Fruit fly (Drosophila melanogaster): ENCODE data around the gene Rab3-GEF.

The Rab3-GEF gene

dm6 chrX:15137241-15137640, 47.8 kb downstream of the Rab3-GEF start:
- TF ChIP-seq Crg-1 (GFP tag; optimal IDR thresholded peaks at IDR 0.05) (no peak), Hr96 (GFP tag; optimal IDR thresholded peaks at IDR 0.05) (no peak), bab1 (GFP tag; optimal IDR thresholded peaks at IDR 0.05) (no peak), CG11617 (GFP tag; optimal IDR thresholded peaks at IDR 0.05) (no peak), CG5204 (GFP tag; optimal IDR thresholded peaks at IDR 0.05) (no peak), Clk (GFP tag; optimal IDR thresholded peaks at IDR 0.05) (no peak), CG7045 (GFP tag; optimal IDR thresholded peaks at IDR 0.05) (no peak), CG7101 (tag; optimal IDR thresholded peaks at IDR 0.05) (no peak), kay (GFP tag; ENCODE audit: borderline replicate concordance) (no peak), CG1620 (GFP tag; optimal IDR thresholded peaks at IDR 0.05) (no peak), Mnt (GFP tag; optimal IDR thresholded peaks at IDR 0.05) (no peak), CG12768 (GFP tag; optimal IDR thresholded peaks at IDR 0.05) (no peak), pad (GFP tag; optimal IDR thresholded peaks at IDR 0.05) (no peak), CG14711 (tag; optimal IDR thresholded peaks at IDR 0.05) (no peak), cnc (optimal IDR thresholded peaks at IDR 0.05) (no peak)

DNA sequence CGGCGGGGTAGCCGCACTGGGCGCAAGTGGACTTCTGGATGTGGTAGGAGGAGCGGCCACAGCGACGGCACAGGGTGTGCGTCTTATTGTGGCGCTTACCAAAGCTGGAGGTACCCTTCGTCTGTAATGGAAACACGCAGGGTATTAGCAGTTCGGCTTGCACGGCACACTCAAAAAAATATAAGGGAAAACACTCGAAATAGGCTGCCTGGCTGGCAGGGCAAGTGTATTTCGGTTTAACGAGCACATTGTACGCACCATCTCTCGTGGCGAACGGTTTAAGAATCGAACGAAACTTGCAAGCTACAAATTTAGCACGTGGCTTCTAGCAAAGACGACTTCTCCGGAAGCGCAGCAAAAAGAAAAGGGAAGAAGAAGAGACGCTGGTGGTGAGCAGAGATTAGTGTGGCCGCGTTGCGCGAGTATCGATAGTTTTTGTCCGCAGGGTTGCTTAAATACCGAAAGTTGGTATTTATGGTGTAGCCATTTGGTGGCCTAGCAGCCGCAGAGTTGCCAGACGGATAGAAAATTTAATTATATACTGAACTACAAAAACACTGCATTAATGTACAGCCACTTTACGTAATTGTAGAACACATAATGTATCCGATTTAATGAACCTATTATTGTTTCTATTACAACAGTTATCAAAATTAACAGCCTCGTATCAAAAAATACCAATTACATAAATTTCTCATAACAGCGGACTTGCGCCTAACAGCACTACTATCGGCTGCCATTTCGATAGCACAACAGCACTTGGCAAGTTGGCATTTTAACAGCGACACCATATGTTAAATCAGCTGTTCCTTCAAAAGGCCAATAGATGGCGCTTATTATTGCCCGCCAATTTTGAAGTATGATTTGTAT, 49.7 kb downstream of the Rab3-GEF start, which contains the start of gene RpL37-1:
Gene RpL37-1 (minus strand): TSS at position 374 of the 870 bp plus-strand sequence.
- TF ChIP-seq ovo (GFP tag; optimal IDR thresholded peaks at IDR 0.05) (peak; percentile 78), CG1620 (GFP tag; optimal IDR thresholded peaks at IDR 0.05) (peak; percentile 72), cnc (optimal IDR thresholded peaks at IDR 0.05) (no peak), bab1 (GFP tag; optimal IDR thresholded peaks at IDR 0.05) (peak; percentile 86), CG7101 (tag; optimal IDR thresholded peaks at IDR 0.05) (peak; percentile 78), CG11617 (GFP tag; optimal IDR thresholded peaks at IDR 0.05) (peak; percentile 65), CG12768 (GFP tag; optimal IDR thresholded peaks at IDR 0.05) (no peak), cic (GFP tag; optimal IDR thresholded peaks at IDR 0.05) (peak; percentile 19), CG5204 (GFP tag; optimal IDR thresholded peaks at IDR 0.05) (peak; percentile 26), tj (GFP tag; optimal IDR thresholded peaks at IDR 0.05) (peak; percentile 62), toe (GFP tag; optimal IDR thresholded peaks at IDR 0.05) (no peak), pad (GFP tag; optimal IDR thresholded peaks at IDR 0.05) (peak; percentile 64), kay (GFP tag; ENCODE audit: borderline replicate concordance) (no peak), Hr96 (GFP tag; optimal IDR thresholded peaks at IDR 0.05) (peak; percentile 74), CG33017 (tag; optimal IDR thresholded peaks at IDR 0.05) (no peak), Crg-1 (GFP tag; optimal IDR thresholded peaks at IDR 0.05) (peak; percentile 64), Mnt (GFP tag; optimal IDR thresholded peaks at IDR 0.05) (peak; percentile 96), CG7045 (GFP tag; optimal IDR thresholded peaks at IDR 0.05) (peak; percentile 16), Clk (GFP tag; optimal IDR thresholded peaks at IDR 0.05) (no peak), CG14711 (tag; optimal IDR thresholded peaks at IDR 0.05) (peak; percentile 47)

DNA sequence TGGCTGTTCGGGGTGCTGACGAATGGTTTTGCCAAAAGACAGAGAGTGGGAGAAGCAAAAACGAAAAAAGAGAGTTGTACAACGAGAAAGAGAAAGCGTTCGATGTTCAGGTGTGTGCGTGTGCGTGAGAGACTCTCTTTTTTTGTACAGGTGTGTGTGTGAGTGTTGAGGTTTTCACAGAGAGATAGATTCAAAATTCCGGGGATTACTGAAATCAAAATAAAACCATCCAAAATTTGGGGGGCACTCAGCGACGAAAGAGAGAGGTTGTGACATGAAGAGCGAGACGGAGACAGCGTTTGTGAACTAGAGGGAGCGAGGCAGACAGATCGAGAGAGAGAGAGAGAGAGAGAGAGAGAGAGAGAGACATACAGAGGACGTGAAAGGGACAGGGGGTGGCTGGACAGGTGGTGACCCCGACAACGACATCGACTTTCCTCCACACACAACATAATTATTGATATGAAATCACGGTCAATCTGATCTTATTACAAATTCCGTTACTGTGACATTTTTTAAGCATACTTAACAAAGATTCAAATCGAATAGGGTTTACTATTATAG, 53.9 kb downstream of the Rab3-GEF start:
- no peak for TF ChIP-seq CG33017 (tag; optimal IDR thresholded peaks at IDR 0.05)
- no peak for TF ChIP-seq CG1620 (GFP tag; optimal IDR thresholded peaks at IDR 0.05)
- TF ChIP-seq tj (GFP tag; optimal IDR thresholded peaks at IDR 0.05) = no peak
- no peak for TF ChIP-seq Clk (GFP tag; optimal IDR thresholded peaks at IDR 0.05)
- no peak for TF ChIP-seq bab1 (GFP tag; optimal IDR thresholded peaks at IDR 0.05)
- no peak for TF ChIP-seq Hr96 (GFP tag; optimal IDR thresholded peaks at IDR 0.05)
- no peak for TF ChIP-seq ovo (GFP tag; optimal IDR thresholded peaks at IDR 0.05)
- no peak for TF ChIP-seq CG5204 (GFP tag; optimal IDR thresholded peaks at IDR 0.05)
- TF ChIP-seq cic (GFP tag; optimal IDR thresholded peaks at IDR 0.05) = no peak
- no peak for TF ChIP-seq CG7101 (tag; optimal IDR thresholded peaks at IDR 0.05)
- no peak for TF ChIP-seq cnc (optimal IDR thresholded peaks at IDR 0.05)
- TF ChIP-seq Mnt (GFP tag; optimal IDR thresholded peaks at IDR 0.05) = no peak
- TF ChIP-seq CG7045 (GFP tag; optimal IDR thresholded peaks at IDR 0.05) = no peak

DNA sequence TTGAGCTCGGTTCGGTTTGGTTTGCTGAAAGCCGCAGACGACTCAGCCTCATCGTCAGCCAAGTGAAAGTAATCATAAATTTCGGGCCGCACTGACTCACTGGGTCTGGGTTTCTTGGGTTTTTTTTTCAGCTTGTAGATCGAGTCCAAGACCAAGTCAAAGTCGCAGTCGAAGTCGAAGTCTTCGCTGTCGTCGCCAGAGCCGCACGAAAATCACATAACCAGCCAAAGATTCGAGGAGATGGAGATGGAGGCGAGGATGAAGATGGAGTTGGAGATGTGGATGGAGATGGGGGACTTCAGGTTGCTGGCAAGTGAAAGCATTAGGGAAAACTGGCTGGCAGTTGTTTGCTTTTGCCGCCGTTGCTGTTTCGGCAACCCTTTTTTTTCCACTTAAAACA, 57.6 kb downstream of the Rab3-GEF start:
- TF ChIP-seq cic (GFP tag; optimal IDR thresholded peaks at IDR 0.05) (no peak), Crg-1 (GFP tag; optimal IDR thresholded peaks at IDR 0.05) (no peak), tj (GFP tag; optimal IDR thresholded peaks at IDR 0.05) (no peak), CG33017 (tag; optimal IDR thresholded peaks at IDR 0.05) (no peak)

- TF ChIP-seq toe (GFP tag; optimal IDR thresholded peaks at IDR 0.05) = no peak
- no peak for TF ChIP-seq CG7101 (tag; optimal IDR thresholded peaks at IDR 0.05)
- TF ChIP-seq CG33017 (tag; optimal IDR thresholded peaks at IDR 0.05) = no peak
- TF ChIP-seq Hr96 (GFP tag; optimal IDR thresholded peaks at IDR 0.05) = no peak
- no peak for TF ChIP-seq Mnt (GFP tag; optimal IDR thresholded peaks at IDR 0.05)
- no peak for TF ChIP-seq cnc (optimal IDR thresholded peaks at IDR 0.05)
- no peak for TF ChIP-seq CG1620 (GFP tag; optimal IDR thresholded peaks at IDR 0.05)
- no peak for TF ChIP-seq ovo (GFP tag; optimal IDR thresholded peaks at IDR 0.05)
- TF ChIP-seq kay (GFP tag; ENCODE audit: borderline replicate concordance) = no peak
- TF ChIP-seq CG5204 (GFP tag; optimal IDR thresholded peaks at IDR 0.05) = no peak
Measured at dm6 chrX:15150261-15150660, 60.8 kb downstream of the Rab3-GEF start.

dm6 chrX:15152058-15152457, 62.6 kb downstream of the Rab3-GEF start:
- TF ChIP-seq CG14711 (tag; optimal IDR thresholded peaks at IDR 0.05) = no peak
- TF ChIP-seq bab1 (GFP tag; optimal IDR thresholded peaks at IDR 0.05) = no peak
- TF ChIP-seq CG12768 (GFP tag; optimal IDR thresholded peaks at IDR 0.05) = no peak
- TF ChIP-seq Mnt (GFP tag; optimal IDR thresholded peaks at IDR 0.05) = no peak
- no peak for TF ChIP-seq toe (GFP tag; optimal IDR thresholded peaks at IDR 0.05)
- no peak for TF ChIP-seq CG11617 (GFP tag; optimal IDR thresholded peaks at IDR 0.05)
- TF ChIP-seq CG1620 (GFP tag; optimal IDR thresholded peaks at IDR 0.05) = no peak
- TF ChIP-seq cic (GFP tag; optimal IDR thresholded peaks at IDR 0.05) = no peak
